Fruit fly (Drosophila melanogaster) whole organism, wandering third instar larva: ENCODE results near the gene Ice2.
A peak's percentile ranks its signal among the peaks of the same experiment; 100 is the strongest.

ENCODE experiments used
- CG9705 ChIP-seq: fragments of 200-800 bp; sonication (Bioruptor generic); optimal IDR thresholded peaks from 2 replicates; lab custom pipeline; 2018; ENCODE audit warnings: missing biosample characterization, mild to moderate bottlenecking, missing genetic modification characterization
- Mio ChIP-seq: sonication (Bioruptor generic); optimal IDR thresholded peaks from 2 replicates; lab custom pipeline; 2016; ENCODE audit warnings: missing biosample characterization, missing genetic modification characterization
- Rel ChIP-seq, 2 experiments: fragments of 200-800 bp; sonication (Bioruptor generic) in 1 of 2; optimal IDR thresholded peaks; 2 replicates in 1 of 2; 3 replicates in 1 of 2; lab custom pipeline; 2016 to 2019; ENCODE audit warnings: mild to moderate bottlenecking in 2 of 2, missing biosample characterization in 2 of 2, missing genetic modification characterization in 2 of 2, moderate library complexity in 1 of 2
- brk ChIP-seq: fragments of 200-800 bp; sonication (Bioruptor generic); optimal IDR thresholded peaks from 2 replicates; lab custom pipeline; 2016; ENCODE audit warnings: missing biosample characterization, mild to moderate bottlenecking, missing genetic modification characterization
- foxo ChIP-seq, 2 experiments: fragments of 200-800 bp; sonication (Bioruptor generic); optimal IDR thresholded peaks; 2 replicates in 1 of 2; 3 replicates in 1 of 2; lab custom pipeline; 2016 to 2017; ENCODE audit warnings: missing biosample characterization in 2 of 2, missing genetic modification characterization in 2 of 2
- h ChIP-seq: fragments of 200-800 bp; sonication (Bioruptor generic); optimal IDR thresholded peaks from 3 replicates; lab custom pipeline; 2016; ENCODE audit warnings: missing biosample characterization, mild to moderate bottlenecking, missing genetic modification characterization
- psq ChIP-seq: fragments of 200-800 bp; sonication (Bioruptor generic); optimal IDR thresholded peaks from 3 replicates; lab custom pipeline; 2017; ENCODE audit warnings: missing biosample characterization, mild to moderate bottlenecking, missing genetic modification characterization, moderate library complexity
- sv ChIP-seq: fragments of 200-800 bp; sonication (Bioruptor generic); optimal IDR thresholded peaks from 3 replicates; lab custom pipeline; 2016; ENCODE audit warnings: missing biosample characterization, missing genetic modification characterization
- tai ChIP-seq: sonication (Bioruptor generic); optimal IDR thresholded peaks from 2 replicates; lab custom pipeline; 2016; ENCODE audit warnings: missing biosample characterization, missing genetic modification characterization
- woc ChIP-seq: sonication (Bioruptor generic); optimal IDR thresholded peaks from 2 replicates; lab custom pipeline; 2016; ENCODE audit warnings: missing biosample characterization, mild to moderate bottlenecking, missing genetic modification characterization

DNA sequence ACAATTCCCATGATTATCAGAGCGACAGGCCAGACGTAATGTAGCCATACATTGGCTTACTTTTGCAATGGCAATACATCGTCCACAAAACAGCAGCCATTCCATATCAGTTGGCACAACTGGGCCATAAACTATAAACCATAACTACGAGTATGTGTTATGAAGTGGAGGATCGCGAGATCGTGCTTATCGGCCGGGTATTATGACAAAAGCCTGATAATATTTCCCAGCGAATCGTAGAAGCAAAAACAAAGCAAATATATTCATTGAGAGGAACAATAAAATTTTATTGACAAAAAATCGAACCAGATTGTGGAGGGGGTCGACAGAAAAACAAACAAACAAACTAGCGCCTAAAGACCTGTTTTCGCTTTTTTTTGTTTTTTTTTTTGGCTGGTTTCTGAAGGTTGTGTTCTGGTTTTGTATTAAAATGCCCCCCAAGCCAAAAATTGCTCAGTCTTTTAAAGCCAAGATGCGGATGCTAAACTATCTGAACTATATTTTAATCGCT lies 33.4 kb downstream of the Ice2 start, which contains the start of gene CG5810:
- TF ChIP-seq tai (no peak), foxo (GFP tag; optimal IDR thresholded peaks at IDR 0.05; lab: Kevin White, UChicago) (no peak), woc (GFP tag; lab: Kevin White, UChicago) (no peak), sv (GFP tag; lab: Kevin White, UChicago) (no peak), Rel (GFP tag; optimal IDR thresholded peaks at IDR 0.05; lab: Kevin White, UChicago) (no peak), Rel (tag; optimal IDR thresholded peaks at IDR 0.05; lab: Kevin White, UChicago) (peak; percentile 60), brk (no peak), psq (GFP tag; lab: Kevin White, UChicago) (no peak), h (GFP tag; lab: Kevin White, UChicago) (no peak), Mio (GFP tag; lab: Kevin White, UChicago) (no peak), CG9705 (GFP tag; lab: Kevin White, UChicago) (no peak)
